Fruit fly (Drosophila melanogaster) whole organism, pupa: ENCODE results near the gene CG33927.

Experiments
- CG10348 ChIP-seq: fragments of 200-800 bp; sonication (Bioruptor generic); IDR thresholded peaks from 2 replicates; pipeline ENCODE4 v1.3.6; 2022; ENCODE audit warnings: missing biosample characterization, missing genetic modification characterization
- CG12605 ChIP-seq: fragments of 200-800 bp; sonication (Bioruptor generic); IDR thresholded peaks from 2 replicates; pipeline ENCODE4 v1.3.6; 2022; ENCODE audit warnings: missing biosample characterization, missing genetic modification characterization
- CG13204 ChIP-seq: fragments of 200-800 bp; sonication (Bioruptor generic); optimal IDR thresholded peaks from 2 replicates; lab custom pipeline; 2018; ENCODE audit warnings: missing biosample characterization, mild to moderate bottlenecking, missing genetic modification characterization, moderate library complexity
- CG14655 ChIP-seq: fragments of 200-800 bp; sonication (Bioruptor generic); optimal IDR thresholded peaks from 3 replicates; lab custom pipeline; 2017; ENCODE audit warnings: mild to moderate bottlenecking, missing biosample characterization, missing genetic modification reagents, missing genetic modification characterization
- CG15710 ChIP-seq: fragments of 200-800 bp; sonication (Bioruptor generic); optimal IDR thresholded peaks from 2 replicates; lab custom pipeline; 2018; ENCODE audit warnings: missing biosample characterization, mild to moderate bottlenecking, missing genetic modification characterization, moderate library complexity
- CG4496 ChIP-seq: fragments of 200-800 bp; sonication (Bioruptor generic); IDR thresholded peaks from 3 replicates; pipeline ENCODE4 v1.3.6; 2022; ENCODE audit warnings: missing biosample characterization, missing genetic modification characterization
- CG8159 ChIP-seq: fragments of 200-800 bp; sonication (Bioruptor generic); optimal IDR thresholded peaks from 3 replicates; lab custom pipeline; 2018; ENCODE audit warnings: missing biosample characterization, mild to moderate bottlenecking, missing genetic modification characterization, moderate library complexity
- CG8301 ChIP-seq: fragments of 200-800 bp; sonication (Bioruptor generic); optimal IDR thresholded peaks from 2 replicates; lab custom pipeline; 2018; ENCODE audit warnings: missing biosample characterization, mild to moderate bottlenecking, missing genetic modification characterization
- D1 ChIP-seq: fragments of 200-800 bp; sonication (Bioruptor generic); optimal IDR thresholded peaks from 2 replicates; lab custom pipeline; 2018; ENCODE audit warnings: missing biosample characterization, mild to moderate bottlenecking, missing genetic modification characterization, moderate library complexity
- EcR ChIP-seq: fragments of 200-800 bp; sonication (Bioruptor generic); optimal IDR thresholded peaks from 3 replicates; lab custom pipeline; 2019; ENCODE audit warnings: missing biosample characterization, missing genetic modification characterization, mild to moderate bottlenecking, moderate library complexity, missing genetic modification reagents
- Pif1B ChIP-seq: fragments of 200-800 bp; sonication (Bioruptor generic); optimal IDR thresholded peaks from 3 replicates; lab custom pipeline; 2016; ENCODE audit warnings: missing biosample characterization, missing genetic modification characterization
- Snoo ChIP-seq: fragments of 200-800 bp; sonication (Bioruptor generic); optimal IDR thresholded peaks from 3 replicates; lab custom pipeline; 2017; ENCODE audit warnings: missing biosample characterization, mild to moderate bottlenecking, missing genetic modification characterization, inconsistent platforms
- gl ChIP-seq: fragments of 200-800 bp; sonication (Bioruptor generic); optimal IDR thresholded peaks from 2 replicates; lab custom pipeline; 2018; ENCODE audit warnings: missing biosample characterization, mild to moderate bottlenecking, missing genetic modification characterization

dm6 chr3R:4724323-4724832, 34.0 kb upstream of the CG33927 start:
- TF ChIP-seq D1 (tag; lab: Kevin White, UChicago) (no peak), Snoo (tag; lab: Kevin White, UChicago) (no peak), CG4496 (GFP tag; lab: Robert Waterston, UW) (peak; percentile 59; the same call in 1 of the 3 replicates), CG10348 (GFP tag; lab: Robert Waterston, UW) (no peak), CG13204 (GFP tag; lab: Kevin White, UChicago) (no peak), CG8301 (tag; lab: Kevin White, UChicago) (no peak), EcR (GFP tag; lab: Kevin White, UChicago) (no peak), CG15710 (tag; lab: Kevin White, UChicago) (no peak), Pif1B (no peak), CG12605 (GFP tag; lab: Robert Waterston, UW) (0 out of 2 replicates have a peak, but pooled peaks have one; percentile 15), CG14655 (GFP tag; lab: Kevin White, UChicago) (no peak), CG8159 (tag; lab: Kevin White, UChicago) (no peak), gl (tag; lab: Kevin White, UChicago) (no peak)
